Fruit fly (Drosophila melanogaster) whole organism, embryonic: ENCODE data around the gene Pdxk.

Experiments
- BEAF-32 ChIP-seq: fragments of 200-800 bp; sonication (Bioruptor generic); optimal IDR thresholded peaks from 3 replicates; lab custom pipeline; 2017; ENCODE audit warnings: missing biosample characterization, missing genetic modification characterization, mild to moderate bottlenecking, moderate library complexity, missing genetic modification reagents
- CG10147 ChIP-seq: fragments of 200-800 bp; sonication (Bioruptor generic); optimal IDR thresholded peaks from 2 replicates; lab custom pipeline; 2019; ENCODE audit warnings: missing biosample characterization, mild to moderate bottlenecking, missing genetic modification characterization, moderate library complexity
- CG10654 ChIP-seq: fragments of 200-800 bp; sonication (Bioruptor generic); optimal IDR thresholded peaks from 2 replicates; lab custom pipeline; 2016; ENCODE audit warnings: missing biosample characterization, missing genetic modification characterization
- CG15601 ChIP-seq: fragments of 200-800 bp; sonication (Bioruptor generic); optimal IDR thresholded peaks from 3 replicates; lab custom pipeline; 2019; ENCODE audit warnings: missing biosample characterization, mild to moderate bottlenecking, missing genetic modification characterization, moderate library complexity
- CG17912 ChIP-seq: fragments of 200-800 bp; sonication (Bioruptor generic); optimal IDR thresholded peaks from 2 replicates; lab custom pipeline; 2018; ENCODE audit warnings: missing biosample characterization, mild to moderate bottlenecking, missing genetic modification characterization
- CG1792 ChIP-seq: fragments of 200-800 bp; sonication (Bioruptor generic); optimal IDR thresholded peaks from 2 replicates; lab custom pipeline; 2016; ENCODE audit warnings: missing biosample characterization, missing genetic modification characterization
- CG1832 ChIP-seq: fragments of 200-800 bp; sonication (Bioruptor generic); optimal IDR thresholded peaks from 2 replicates; lab custom pipeline; 2017; ENCODE audit warnings: missing biosample characterization, mild to moderate bottlenecking, missing genetic modification characterization, inconsistent platforms
- CG30403 ChIP-seq: fragments of 200-800 bp; sonication (Bioruptor generic); optimal IDR thresholded peaks from 3 replicates; lab custom pipeline; 2016; ENCODE audit warnings: missing biosample characterization, missing genetic modification characterization
- CG3281 ChIP-seq: fragments of 200-800 bp; sonication (Bioruptor generic); optimal IDR thresholded peaks from 3 replicates; lab custom pipeline; 2017; ENCODE audit warnings: missing biosample characterization, mild to moderate bottlenecking, missing genetic modification characterization
- CG33557 ChIP-seq: fragments of 200-800 bp; sonication (Bioruptor generic); optimal IDR thresholded peaks from 2 replicates; lab custom pipeline; 2019; ENCODE audit warnings: missing biosample characterization, mild to moderate bottlenecking, missing genetic modification characterization, moderate library complexity
- CG4360 ChIP-seq: fragments of 200-800 bp; sonication (Bioruptor generic); IDR thresholded peaks from 2 replicates; pipeline ENCODE4 v1.3.6; 2022; ENCODE audit warnings: missing biosample characterization, missing genetic modification characterization
- CG4617 ChIP-seq: fragments of 200-800 bp; sonication (Bioruptor generic); optimal IDR thresholded peaks from 3 replicates; lab custom pipeline; 2016; ENCODE audit warnings: missing biosample characterization, missing genetic modification characterization, borderline replicate concordance
- CG6813 ChIP-seq: fragments of 200-800 bp; sonication (Bioruptor generic); optimal IDR thresholded peaks from 2 replicates; lab custom pipeline; 2017; ENCODE audit warnings: missing biosample characterization, missing genetic modification characterization, mild to moderate bottlenecking, moderate library complexity, missing genetic modification reagents
- CG9876 ChIP-seq: fragments of 200-800 bp; sonication (Bioruptor generic); optimal IDR thresholded peaks from 2 replicates; lab custom pipeline; 2016; ENCODE audit warnings: missing biosample characterization, missing genetic modification characterization
- CG9932 ChIP-seq: fragments of 200-800 bp; sonication (Bioruptor generic); IDR thresholded peaks from 2 replicates; pipeline ENCODE4 v1.3.6; 2022; ENCODE audit warnings: missing biosample characterization, missing genetic modification characterization
- Camta ChIP-seq: fragments of 200-800 bp; sonication (Bioruptor generic); optimal IDR thresholded peaks from 2 replicates; lab custom pipeline; 2016; ENCODE audit warnings: missing biosample characterization, missing genetic modification characterization
- Dip2 ChIP-seq: fragments of 200-800 bp; sonication (Bioruptor generic); IDR thresholded peaks from 2 replicates; pipeline ENCODE4 v1.3.6; 2022; ENCODE audit warnings: missing biosample characterization, missing genetic modification characterization
- ERR ChIP-seq: fragments of 200-800 bp; sonication (Bioruptor generic); optimal IDR thresholded peaks from 2 replicates; lab custom pipeline; 2016; ENCODE audit warnings: missing biosample characterization, missing genetic modification characterization
- Meics ChIP-seq: fragments of 200-800 bp; sonication (Bioruptor generic); optimal IDR thresholded peaks from 2 replicates; lab custom pipeline; 2017; ENCODE audit warnings: missing biosample characterization, mild to moderate bottlenecking, missing genetic modification characterization
- Myb ChIP-seq: fragments of 200-800 bp; sonication (Bioruptor generic); optimal IDR thresholded peaks from 2 replicates; lab custom pipeline; 2016; ENCODE audit warnings: missing biosample characterization, missing genetic modification characterization
- NC2β ChIP-seq: fragments of 200-800 bp; sonication (Bioruptor generic); optimal IDR thresholded peaks from 2 replicates; lab custom pipeline; 2016; ENCODE audit warnings: missing biosample characterization, missing genetic modification characterization
- Opbp ChIP-seq: fragments of 200-800 bp; sonication (Bioruptor generic); IDR thresholded peaks from 3 replicates; pipeline ENCODE4 v1.3.6; 2022; ENCODE audit warnings: missing biosample characterization, missing genetic modification characterization; ENCODE audit not compliant: partially characterized antibody
- Xbp1 ChIP-seq: fragments of 200-800 bp; sonication (Bioruptor generic); optimal IDR thresholded peaks from 3 replicates; lab custom pipeline; 2016; ENCODE audit warnings: missing biosample characterization, mild to moderate bottlenecking, missing genetic modification characterization
- ato ChIP-seq: fragments of 200-800 bp; sonication (Bioruptor generic); IDR thresholded peaks from 2 replicates; pipeline ENCODE4 v1.3.6; 2022; ENCODE audit warnings: missing biosample characterization, missing genetic modification characterization; ENCODE audit not compliant: partially characterized antibody
- bab2 ChIP-seq: fragments of 200-800 bp; sonication (Bioruptor generic); optimal IDR thresholded peaks from 2 replicates; lab custom pipeline; 2016; ENCODE audit warnings: missing biosample characterization, missing genetic modification characterization
- caup ChIP-seq: fragments of 200-800 bp; sonication (Bioruptor generic); optimal IDR thresholded peaks from 3 replicates; lab custom pipeline; 2017; ENCODE audit warnings: missing biosample characterization, mild to moderate bottlenecking, missing genetic modification characterization, moderate library complexity; ENCODE audit not compliant: severe bottlenecking
- chif ChIP-seq, 2 experiments: fragments of 200-800 bp; sonication (Bioruptor generic); optimal IDR thresholded peaks; 3 replicates each; lab custom pipeline; 2016; ENCODE audit warnings: missing biosample characterization in 2 of 2, missing genetic modification characterization in 2 of 2
- crp ChIP-seq, 2 experiments: fragments of 200-800 bp; sonication (Bioruptor generic); optimal IDR thresholded peaks; 2 replicates in 1 of 2; 3 replicates in 1 of 2; lab custom pipeline; 2017; ENCODE audit warnings: missing biosample characterization in 2 of 2, missing genetic modification characterization in 2 of 2, mild to moderate bottlenecking in 1 of 2, moderate library complexity in 1 of 2
- dan ChIP-seq: fragments of 200-800 bp; sonication (Bioruptor generic); IDR thresholded peaks from 2 replicates; pipeline ENCODE4 v1.3.6; 2022; ENCODE audit warnings: missing biosample characterization, missing genetic modification characterization
- grn ChIP-seq: fragments of 200-800 bp; sonication (Bioruptor generic); optimal IDR thresholded peaks from 3 replicates; lab custom pipeline; 2017; ENCODE audit warnings: missing biosample characterization, missing genetic modification characterization
- gro ChIP-seq: fragments of 200-800 bp; sonication (Bioruptor generic); optimal IDR thresholded peaks from 2 replicates; lab custom pipeline; 2016; ENCODE audit warnings: missing biosample characterization, missing genetic modification characterization
- gsb ChIP-seq: fragments of 200-800 bp; sonication (Bioruptor generic); IDR thresholded peaks from 2 replicates; pipeline ENCODE4 v1.3.6; 2022; ENCODE audit warnings: missing biosample characterization, missing genetic modification characterization
- her ChIP-seq: fragments of 200-800 bp; sonication (Bioruptor generic); optimal IDR thresholded peaks from 2 replicates; lab custom pipeline; 2016; ENCODE audit warnings: missing biosample characterization, missing genetic modification characterization
- insv ChIP-seq, 2 experiments: fragments of 200-800 bp; sonication (Bioruptor generic); optimal IDR thresholded peaks; 3 replicates each; lab custom pipeline; 2016 to 2018; ENCODE audit warnings: missing biosample characterization in 2 of 2, missing genetic modification characterization in 2 of 2
- kay ChIP-seq: fragments of 200-800 bp; sonication (Bioruptor generic); optimal IDR thresholded peaks from 2 replicates; lab custom pipeline; 2016; ENCODE audit warnings: missing biosample characterization, missing genetic modification characterization
- lbe ChIP-seq: fragments of 200-800 bp; sonication (Bioruptor generic); optimal IDR thresholded peaks from 2 replicates; lab custom pipeline; 2016; ENCODE audit warnings: missing biosample characterization, mild to moderate bottlenecking, missing genetic modification characterization
- luna ChIP-seq: fragments of 200-800 bp; sonication (Bioruptor generic); optimal IDR thresholded peaks from 2 replicates; lab custom pipeline; 2016; ENCODE audit warnings: missing biosample characterization, missing genetic modification characterization
- maf-S ChIP-seq: fragments of 200-800 bp; sonication (Bioruptor generic); optimal IDR thresholded peaks from 2 replicates; lab custom pipeline; 2016; ENCODE audit warnings: missing biosample characterization, missing genetic modification characterization
- row ChIP-seq: fragments of 200-800 bp; sonication (Bioruptor generic); IDR thresholded peaks from 3 replicates; pipeline ENCODE4 v1.3.6; 2022; ENCODE audit warnings: missing biosample characterization, missing genetic modification characterization
- sd ChIP-seq: fragments of 200-800 bp; sonication (Bioruptor generic); optimal IDR thresholded peaks from 3 replicates; lab custom pipeline; 2018; ENCODE audit warnings: missing biosample characterization, mild to moderate bottlenecking, missing genetic modification characterization, moderate library complexity
- seq ChIP-seq: fragments of 200-800 bp; sonication (Bioruptor generic); IDR thresholded peaks from 2 replicates; pipeline ENCODE4 v1.3.6; 2022; ENCODE audit warnings: missing biosample characterization, missing genetic modification characterization
- slou ChIP-seq: fragments of 200-800 bp; sonication (Bioruptor generic); optimal IDR thresholded peaks from 3 replicates; lab custom pipeline; 2016; ENCODE audit warnings: missing biosample characterization, missing genetic modification characterization
- ssp ChIP-seq: fragments of 200-800 bp; sonication (Bioruptor generic); IDR thresholded peaks from 2 replicates; pipeline ENCODE4 v1.3.6; 2022; ENCODE audit warnings: missing biosample characterization, missing genetic modification characterization
- tap ChIP-seq: fragments of 200-800 bp; optimal IDR thresholded peaks from 3 replicates; lab custom pipeline; 2019; ENCODE audit warnings: missing biosample characterization, mild to moderate bottlenecking, missing genetic modification characterization, moderate library complexity
- tgo ChIP-seq: fragments of 200-800 bp; sonication (Bioruptor generic); IDR thresholded peaks from 3 replicates; pipeline ENCODE4 v1.3.6; 2022; ENCODE audit warnings: missing biosample characterization, missing genetic modification characterization
- trem ChIP-seq: fragments of 200-800 bp; optimal IDR thresholded peaks from 3 replicates; lab custom pipeline; 2019; ENCODE audit warnings: missing biosample characterization, mild to moderate bottlenecking, missing genetic modification characterization, moderate library complexity
- unc-4 ChIP-seq: fragments of 200-800 bp; sonication (Bioruptor generic); IDR thresholded peaks from 2 replicates; pipeline ENCODE4 v1.3.6; 2022; ENCODE audit warnings: missing biosample characterization, missing genetic modification characterization; ENCODE audit not compliant: partially characterized antibody
- vnd ChIP-seq: fragments of 200-800 bp; sonication (Bioruptor generic); IDR thresholded peaks from 3 replicates; pipeline ENCODE4 v1.3.6; 2022; ENCODE audit warnings: missing biosample characterization, missing genetic modification characterization; ENCODE audit not compliant: partially characterized antibody
- zen ChIP-seq: fragments of 200-800 bp; sonication (Bioruptor generic); optimal IDR thresholded peaks from 3 replicates; lab custom pipeline; 2018; ENCODE audit warnings: missing biosample characterization, mild to moderate bottlenecking, missing genetic modification characterization, moderate library complexity

Gene Pdxk

dm6 chr3L:9402157-9402890 lies 42.2 kb downstream of the Pdxk start, which contains the start of gene eIF4E1 (continued):
- peak; percentile 28 for TF ChIP-seq CG1792 (GFP tag; lab: Kevin White, UChicago)
- TF ChIP-seq Myb (GFP tag; lab: Kevin White, UChicago), result peak; percentile 100
- peak; percentile 90 for TF ChIP-seq BEAF-32 (GFP tag; lab: Kevin White, UChicago)
- TF ChIP-seq CG4360, result peak; percentile 52; the same call in 1 of the 2 replicates
- no peak for TF ChIP-seq tgo (GFP tag; lab: Robert Waterston, UW)
- no peak for TF ChIP-seq bab2 (GFP tag; lab: Kevin White, UChicago)
- TF ChIP-seq Xbp1 (GFP tag; lab: Kevin White, UChicago), result peak; percentile 46
- peak; percentile 32 for TF ChIP-seq gro
- TF ChIP-seq crp (GFP tag; optimal IDR thresholded peaks at IDR 0.05; lab: Kevin White, UChicago), result peak in 1 of 2 experiments; percentile 5
- peak; percentile 74; the same call in 2 of the 3 replicates for TF ChIP-seq vnd
- TF ChIP-seq luna (GFP tag; lab: Kevin White, UChicago), result no peak
- no peak for TF ChIP-seq tap (tag; lab: Kevin White, UChicago)
- TF ChIP-seq kay (GFP tag; lab: Kevin White, UChicago), result peak; percentile 23
- no peak for TF ChIP-seq lbe
- peak; percentile 62 for TF ChIP-seq ato
- peak; percentile 29 for TF ChIP-seq CG17912
- peak; percentile 5 for TF ChIP-seq CG9876 (GFP tag; lab: Kevin White, UChicago)
- peak; percentile 57 for TF ChIP-seq trem (tag; lab: Kevin White, UChicago)
- TF ChIP-seq Camta, result peak; percentile 32
- TF ChIP-seq sd (tag; lab: Kevin White, UChicago), result peak; percentile 21
- no peak for TF ChIP-seq CG6813 (GFP tag; lab: Kevin White, UChicago)
- TF ChIP-seq row, result peak; percentile 50
- TF ChIP-seq CG4617 (GFP tag; lab: Kevin White, UChicago), result peak; percentile 88
- no peak for TF ChIP-seq CG1832 (GFP tag; lab: Kevin White, UChicago)
- no peak for TF ChIP-seq dan (GFP tag; lab: Robert Waterston, UW)
- peak; percentile 31; the same call in 1 of the 2 replicates for TF ChIP-seq CG9932
- peak; percentile 7 for TF ChIP-seq NC2β (GFP tag; lab: Kevin White, UChicago)
- no peak for TF ChIP-seq insv (GFP tag; optimal IDR thresholded peaks at IDR 0.05; lab: Kevin White, UChicago)
- no peak for TF ChIP-seq gsb (GFP tag; lab: Robert Waterston, UW)
- peak; percentile 30 for TF ChIP-seq zen
- no peak for TF ChIP-seq CG33557 (GFP tag; lab: Kevin White, UChicago)
- TF ChIP-seq Opbp, result peak; percentile 81
- no peak for TF ChIP-seq Dip2 (GFP tag; lab: Robert Waterston, UW)
- TF ChIP-seq grn, result peak; percentile 7
- TF ChIP-seq seq (GFP tag; lab: Robert Waterston, UW), result no peak
- peak; percentile 5 for TF ChIP-seq her (GFP tag; lab: Kevin White, UChicago)
- TF ChIP-seq slou, result peak; percentile 9
- peak; percentile 7 for TF ChIP-seq CG30403 (GFP tag; lab: Kevin White, UChicago)
- peak; percentile 2 for TF ChIP-seq maf-S (GFP tag; lab: Kevin White, UChicago)
- TF ChIP-seq CG10654 (GFP tag; lab: Kevin White, UChicago), result no peak
- peak; percentile 14 for TF ChIP-seq CG10147 (GFP tag; lab: Kevin White, UChicago)
- TF ChIP-seq CG3281, result peak; percentile 87
- no peak for TF ChIP-seq CG15601 (tag; lab: Kevin White, UChicago)
- TF ChIP-seq ERR (GFP tag; lab: Kevin White, UChicago), result peak; percentile 3
- TF ChIP-seq Meics (GFP tag; lab: Kevin White, UChicago), result no peak
- TF ChIP-seq ssp (GFP tag; lab: Robert Waterston, UW), result peak; percentile 38
- no peak for TF ChIP-seq caup (GFP tag; lab: Kevin White, UChicago)
- peak in 1 of 2 experiments; percentile 4 for TF ChIP-seq chif (GFP tag; optimal IDR thresholded peaks at IDR 0.05; lab: Kevin White, UChicago)
- peak; percentile 74 for TF ChIP-seq unc-4
